Fruit fly (Drosophila melanogaster) Kc167 (cell line): ENCODE data around the gene SdhD.

ENCODE experiments used
- Myc ChIP-seq: fragments of >200 bp; optimal IDR thresholded peaks from 2 replicates; lab custom pipeline; 2017; ENCODE audit warnings: missing external identifiers
- h ChIP-seq: fragments of >200 bp; optimal IDR thresholded peaks from 3 replicates; lab custom pipeline; 2018; ENCODE audit warnings: missing external identifiers
- insv ChIP-seq: fragments of >200 bp; optimal IDR thresholded peaks from 3 replicates; lab custom pipeline; 2018; ENCODE audit warnings: missing external identifiers
- psq ChIP-seq: fragments of >200 bp; optimal IDR thresholded peaks from 2 replicates; lab custom pipeline; 2017; ENCODE audit warnings: missing external identifiers
- ttk ChIP-seq: sonication (Bioruptor generic); optimal IDR thresholded peaks from 2 replicates; lab custom pipeline; 2017; ENCODE audit warnings: missing external identifiers

- TF ChIP-seq insv (lab: Kevin White, UChicago), result no peak
- TF ChIP-seq h (lab: Kevin White, UChicago), result no peak
- no peak for TF ChIP-seq psq (lab: Kevin White, UChicago)
- TF ChIP-seq Myc (lab: Kevin White, UChicago), result no peak
- TF ChIP-seq ttk, result no peak
Measured at dm6 chr3R:23752728-23753127, 7.7 kb downstream of the SdhD start, which contains the start of the genes RanBP3 and Rpt5.
